Worm (Caenorhabditis elegans) whole organism, young adult: ENCODE measurements around the gene K01G5.8.

Source experiments
- C17E4.6 ChIP-seq: fragments of 200-800 bp; sonication (Bioruptor generic); IDR thresholded peaks from 2 replicates; pipeline ENCODE4 v1.3.6; 2022; ENCODE audit warnings: missing genetic modification reagents, missing genetic modification characterization, missing compliant biosample characterization
- F22D6.2 ChIP-seq: sonication (generic microtip); optimal IDR thresholded peaks from 2 replicates; lab custom pipeline; 2016; ENCODE audit warnings: mild to moderate bottlenecking, missing genetic modification characterization, missing compliant biosample characterization
- F37B4.10 ChIP-seq: fragments of 200-800 bp; sonication (Bioruptor generic); IDR thresholded peaks from 2 replicates; pipeline ENCODE4 v1.3.6; 2022; ENCODE audit warnings: missing genetic modification characterization, missing compliant biosample characterization
- T07F8.4 ChIP-seq: sonication (generic microtip); optimal IDR thresholded peaks from 2 replicates; lab custom pipeline; 2016; ENCODE audit warnings: mild to moderate bottlenecking, missing genetic modification characterization, moderate library complexity, missing compliant biosample characterization
- aptf-3 ChIP-seq: fragments of 200-800 bp; sonication (Bioruptor generic); IDR thresholded peaks from 2 replicates; pipeline ENCODE4 v1.3.6; 2022; ENCODE audit warnings: missing genetic modification characterization, missing compliant biosample characterization
- athp-1 ChIP-seq: sonication (generic microtip); optimal IDR thresholded peaks from 2 replicates; lab custom pipeline; 2017; ENCODE audit warnings: mild to moderate bottlenecking, missing genetic modification characterization, missing compliant biosample characterization
- ccch-3 ChIP-seq: fragments of 200-800 bp; sonication (Bioruptor generic); optimal IDR thresholded peaks from 2 replicates; lab custom pipeline; 2018; ENCODE audit warnings: mild to moderate bottlenecking, missing genetic modification characterization, missing compliant biosample characterization
- die-1 ChIP-seq: sonication (generic microtip); optimal IDR thresholded peaks from 2 replicates; lab custom pipeline; 2016; ENCODE audit warnings: missing genotype, mild to moderate bottlenecking, missing genetic modification characterization, missing compliant biosample characterization
- ets-4 ChIP-seq: fragments of 200-800 bp; sonication (Bioruptor generic); optimal IDR thresholded peaks from 2 replicates; lab custom pipeline; 2018; ENCODE audit warnings: mild to moderate bottlenecking, missing genetic modification characterization, missing compliant biosample characterization
- hmg-1.2 ChIP-seq: fragments of 200-800 bp; sonication (Bioruptor generic); IDR thresholded peaks from 2 replicates; pipeline ENCODE4 v1.3.6; 2022; ENCODE audit warnings: missing genetic modification reagents, missing genetic modification characterization, missing compliant biosample characterization
- hmg-20 ChIP-seq: fragments of 200-800 bp; sonication (Bioruptor generic); IDR thresholded peaks from 2 replicates; pipeline ENCODE4 v1.3.6; 2022; ENCODE audit warnings: missing genetic modification reagents, missing genetic modification characterization, missing compliant biosample characterization
- let-526 ChIP-seq: fragments of 200-800 bp; sonication (Bioruptor generic); IDR thresholded peaks from 2 replicates; pipeline ENCODE4 v1.3.6; 2022; ENCODE audit warnings: missing genetic modification reagents, missing genetic modification characterization, missing compliant biosample characterization
- madf-6 ChIP-seq: fragments of 200-800 bp; sonication (Bioruptor generic); IDR thresholded peaks from 2 replicates; pipeline ENCODE4 v1.3.6; 2022; ENCODE audit warnings: missing genetic modification reagents, missing genetic modification characterization, missing compliant biosample characterization
- mxl-1 ChIP-seq: sonication (generic microtip); optimal IDR thresholded peaks from 2 replicates; lab custom pipeline; 2016; ENCODE audit warnings: missing genetic modification characterization, missing compliant biosample characterization
- nfyb-1 ChIP-seq: fragments of 200-800 bp; sonication (Bioruptor generic); IDR thresholded peaks from 2 replicates; pipeline ENCODE4 v1.3.6; 2022; ENCODE audit warnings: missing genetic modification reagents, missing genetic modification characterization, missing compliant biosample characterization
- nhr-90 ChIP-seq: sonication (generic microtip); optimal IDR thresholded peaks from 2 replicates; lab custom pipeline; 2016; ENCODE audit warnings: missing genotype, mild to moderate bottlenecking, missing genetic modification characterization, missing compliant biosample characterization
- rcor-1 ChIP-seq: fragments of 200-800 bp; sonication (Bioruptor generic); IDR thresholded peaks from 2 replicates; pipeline ENCODE4 v1.3.6; 2022; ENCODE audit warnings: missing genetic modification reagents, missing genetic modification characterization, missing compliant biosample characterization
- repo-1 ChIP-seq: sonication (generic microtip); optimal IDR thresholded peaks from 2 replicates; lab custom pipeline; 2017; ENCODE audit warnings: mild to moderate bottlenecking, missing genetic modification characterization, missing compliant biosample characterization
- sdz-38 ChIP-seq: sonication (generic microtip); optimal IDR thresholded peaks from 2 replicates; lab custom pipeline; 2016; ENCODE audit warnings: missing genotype, missing genetic modification characterization, missing compliant biosample characterization
- somi-1 ChIP-seq: fragments of 200-800 bp; sonication (Bioruptor generic); optimal IDR thresholded peaks from 2 replicates; lab custom pipeline; 2018; ENCODE audit warnings: mild to moderate bottlenecking, missing genetic modification characterization, missing compliant biosample characterization
- tbx-9 ChIP-seq: sonication (generic microtip); optimal IDR thresholded peaks from 2 replicates; lab custom pipeline; 2016; ENCODE audit warnings: borderline replicate concordance, missing genetic modification characterization, inconsistent platforms, missing compliant biosample characterization
- unc-130 ChIP-seq: sonication (generic microtip); optimal IDR thresholded peaks from 2 replicates; lab custom pipeline; 2016; ENCODE audit warnings: missing genetic modification reagents, missing genetic modification characterization, missing compliant biosample characterization
- ztf-25 ChIP-seq: fragments of 200-800 bp; sonication (Bioruptor generic); IDR thresholded peaks from 2 replicates; pipeline ENCODE4 v1.3.6; 2022; ENCODE audit warnings: missing genetic modification reagents, missing genetic modification characterization, missing compliant biosample characterization
- ztf-26 ChIP-seq: sonication (generic microtip); optimal IDR thresholded peaks from 2 replicates; lab custom pipeline; 2017; ENCODE audit warnings: missing genetic modification characterization, missing compliant biosample characterization

Gene K01G5.8

DNA sequence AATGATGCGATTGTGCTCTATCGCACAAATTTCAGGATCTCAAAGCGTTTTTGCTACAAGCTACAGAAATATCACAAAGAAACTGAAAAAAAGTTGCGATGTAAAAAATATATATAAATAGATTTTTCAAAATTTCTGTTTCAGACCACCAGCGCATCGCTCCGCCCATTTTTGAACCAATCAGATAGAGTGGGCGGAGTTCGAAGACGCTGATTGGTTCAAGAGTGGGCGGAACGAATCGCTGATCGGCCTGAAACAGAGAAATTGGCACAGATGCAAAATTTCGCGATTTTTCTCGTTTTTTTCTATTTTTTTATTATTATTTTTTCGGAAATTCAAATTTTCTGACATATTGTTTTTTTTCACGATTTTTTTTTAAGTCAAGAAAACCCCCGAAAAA is 37.8 kb downstream of the K01G5.8 start:
- TF ChIP-seq die-1 (no peak), aptf-3 (GFP tag; lab: Robert Waterston, UW) (no peak), somi-1 (GFP tag; lab: Kevin White, UChicago) (no peak)
- TF ChIP-seq, all 124 proteins: peak for 0

- no peak for TF ChIP-seq unc-130 (GFP tag; lab: Kevin White, UChicago)
- TF ChIP-seq nhr-90 (tag; lab: Kevin White, UChicago) = no peak
- TF ChIP-seq ets-4 = no peak
- no peak for TF ChIP-seq repo-1 (tag; lab: Kevin White, UChicago)
Measured at ce11 chrIII:10700460-10700859, 40.1 kb downstream of the K01G5.8 start, which contains the start of gene Y39A1A.20. Gene Y39A1A.20 (minus strand): TSS chrIII:10700560.

DNA sequence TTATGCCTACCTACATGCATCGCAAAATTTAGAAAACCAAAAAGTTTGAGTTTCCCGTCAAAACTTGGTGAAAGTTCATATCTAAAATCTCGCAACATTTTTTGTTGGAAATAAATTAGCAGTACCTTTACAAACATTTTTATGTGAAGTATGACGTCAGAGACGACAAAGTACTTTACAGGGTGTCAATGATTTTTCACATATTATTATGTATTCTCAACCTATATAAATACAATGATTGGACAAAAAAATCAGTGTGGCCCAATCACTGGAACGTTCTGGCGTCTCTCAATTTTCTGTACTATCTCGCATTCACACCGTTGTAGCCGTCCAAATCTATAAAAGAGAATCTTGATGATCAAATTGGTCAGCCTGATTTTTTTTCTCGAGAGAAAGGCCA is 46.3 kb downstream of the K01G5.8 start, which contains the start of the genes Y39A1A.18 and fmo-3:
Gene Y39A1A.18, minus strand, starts transcription at position 192 of the 400 bp plus-strand sequence.
Gene fmo-3, plus strand, starts transcription at position 388 of the 400 bp plus-strand sequence.
- TF ChIP-seq madf-6 (GFP tag; lab: Robert Waterston, UW) (no peak), ztf-25 (no peak), hmg-1.2 (GFP tag; lab: Robert Waterston, UW) (peak; percentile 69)

DNA sequence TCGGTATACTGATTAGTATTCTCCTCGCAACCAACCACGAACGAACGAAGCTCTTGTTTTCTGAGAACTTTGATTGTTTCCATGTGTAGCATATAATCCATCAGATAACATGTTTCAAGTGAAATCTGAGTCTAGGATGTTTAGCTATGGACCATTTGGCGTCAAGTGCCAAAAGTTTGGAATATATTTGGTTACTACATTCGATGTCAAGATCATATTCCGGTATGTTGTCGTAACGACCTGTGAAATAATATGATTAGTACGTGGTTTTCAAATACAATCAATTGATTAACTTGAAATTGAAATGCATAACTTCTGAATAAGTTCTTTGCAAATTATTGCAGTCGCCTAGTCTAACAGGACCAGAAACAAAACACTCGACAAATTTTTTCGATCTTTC is 49.6 kb downstream of the K01G5.8 start, which contains the start of gene Y39A1A.17:
Gene Y39A1A.17, minus strand, starts transcription at position 101 of the 400 bp plus-strand sequence.
- TF ChIP-seq let-526 (GFP tag; lab: Robert Waterston, UW) = no peak
- no peak for TF ChIP-seq mxl-1 (tag; lab: Kevin White, UChicago)
- no peak for TF ChIP-seq ccch-3 (GFP tag; lab: Kevin White, UChicago)
- TF ChIP-seq nfyb-1 (GFP tag; lab: Robert Waterston, UW) = no peak
- no peak for TF ChIP-seq C17E4.6 (GFP tag; lab: Robert Waterston, UW)
- no peak for TF ChIP-seq sdz-38 (tag; lab: Kevin White, UChicago)
- TF ChIP-seq hmg-20 = no peak
- TF ChIP-seq F37B4.10 (GFP tag; lab: Robert Waterston, UW) = no peak
- no peak for TF ChIP-seq ztf-26 (tag; lab: Kevin White, UChicago)
- TF ChIP-seq tbx-9 (tag; lab: Kevin White, UChicago) = no peak
- TF ChIP-seq athp-1 = no peak
- no peak for TF ChIP-seq F22D6.2 (tag; lab: Kevin White, UChicago)
- TF ChIP-seq rcor-1 (GFP tag; lab: Robert Waterston, UW) = no peak
- no peak for TF ChIP-seq unc-130 (GFP tag; lab: Kevin White, UChicago)
- TF ChIP-seq T07F8.4 = no peak
- TF ChIP-seq, all 124 proteins: peak for 0
